Fruit fly (Drosophila melanogaster) Kc167 (cell line): ENCODE data around the gene faf.

Experiments used
- Sin3A ChIP-seq: fragments of >200 bp; optimal IDR thresholded peaks from 2 replicates; lab custom pipeline; 2018; ENCODE audit warnings: missing external identifiers
- h ChIP-seq: fragments of >200 bp; optimal IDR thresholded peaks from 3 replicates; lab custom pipeline; 2018; ENCODE audit warnings: missing external identifiers
- insv ChIP-seq: fragments of >200 bp; optimal IDR thresholded peaks from 3 replicates; lab custom pipeline; 2018; ENCODE audit warnings: missing external identifiers

- no peak for TF ChIP-seq h
- TF ChIP-seq Sin3A (lab: Kevin White, UChicago), result no peak
- TF ChIP-seq insv, result no peak
Measured at dm6 chr3R:31748093-31748996, 28.5 kb upstream of the faf start.
